Worm (Caenorhabditis elegans): ENCODE measurements around the gene nhr-150.

The nhr-150 gene

ce11 chrV:15512856-15513756 lies 31.8 kb upstream of the nhr-150 start (continued):
- TF ChIP-seq madf-6 (GFP tag; IDR thresholded peaks at IDR 0.05): peak; percentile 79
- TF ChIP-seq ceh-58 (GFP tag; IDR thresholded peaks at IDR 0.05): 0 out of 2 replicates have a peak, but pooled peaks have one; percentile 27
- no peak for TF ChIP-seq F37B4.10 (GFP tag; IDR thresholded peaks at IDR 0.05)

ce11 chrV:15511613-15512216 lies 30.4 kb upstream of the nhr-150 start, which contains the start of gene rpl-38:
rpl-38 (plus strand) TSS chrV:15512166.
- TF ChIP-seq F49E8.2 (tag; optimal IDR thresholded peaks at IDR 0.05; ENCODE audit: insufficient read depth) (peak; percentile 75), ztf-18 (tag; optimal IDR thresholded peaks at IDR 0.05) (peak; percentile 31), C17E4.6 (GFP tag; IDR thresholded peaks at IDR 0.05) (0 out of 2 replicates have a peak, but pooled peaks have one; percentile 45), mel-28 (tag; optimal IDR thresholded peaks at IDR 0.05; ENCODE audit: borderline replicate concordance) (peak; percentile 2), F57A8.1 (GFP tag; optimal IDR thresholded peaks at IDR 0.05) (no peak), F23B12.7 (tag; optimal IDR thresholded peaks at IDR 0.05; ENCODE audit: insufficient read depth) (peak; percentile 78), tbp1 (GFP tag; optimal IDR thresholded peaks at IDR 0.05) (peak; percentile 70), lsy-27 (tag; optimal IDR thresholded peaks at IDR 0.05; ENCODE audit: borderline replicate concordance, insufficient read depth) (peak; percentile 34), D2030.7 (GFP tag; IDR thresholded peaks at IDR 0.05) (peak; percentile 84), attf-5 (GFP tag; optimal IDR thresholded peaks at IDR 0.05) (peak; percentile 11), F55B11.4 (tag; optimal IDR thresholded peaks at IDR 0.05; ENCODE audit: borderline replicate concordance, insufficient read depth) (no peak), zfh-2 (GFP tag; conservative IDR thresholded peaks at IDR 0.05) (no peak), Y53G8AR.9 (GFP tag; conservative IDR thresholded peaks at IDR 0.05) (peak; percentile 79), sptf-2 (GFP tag; optimal IDR thresholded peaks at IDR 0.05) (no peak), B0019.2 (GFP tag; conservative IDR thresholded peaks at IDR 0.05) (peak; percentile 37; the same call in 1 of the 2 replicates), snpc-1.3 (tag; optimal IDR thresholded peaks at IDR 0.05; ENCODE audit: insufficient read depth) (peak; percentile 85), pbrm-1 (GFP tag; IDR thresholded peaks at IDR 0.05) (peak; percentile 90), xnd-1 (tag; optimal IDR thresholded peaks at IDR 0.05) (peak; percentile 70), ZK185.1 (tag; optimal IDR thresholded peaks at IDR 0.05; ENCODE audit: poor library complexity, severe bottlenecking) (peak; percentile 50), hsf-1 (GFP tag; IDR thresholded peaks at IDR 0.05) (peak; percentile 60; the same call in 1 of the 2 replicates), K12H6.12 (tag; optimal IDR thresholded peaks at IDR 0.05) (peak; percentile 30), lin-35 (GFP tag; optimal IDR thresholded peaks at IDR 0.05) (peak in 1 of 3 experiments; percentile 81), ztf-6 (GFP tag; IDR thresholded peaks at IDR 0.05) (no peak), lin-40 (tag; optimal IDR thresholded peaks at IDR 0.05) (peak; percentile 78), nfyb-1 (GFP tag; IDR thresholded peaks at IDR 0.05) (peak; percentile 85), efl-1 (GFP tag; optimal IDR thresholded peaks at IDR 0.05) (peak; percentile 58), lin-54 (GFP tag; optimal IDR thresholded peaks at IDR 0.05) (peak; percentile 76), unc-62 (GFP tag; optimal IDR thresholded peaks at IDR 0.05) (no peak), madf-6 (GFP tag; IDR thresholded peaks at IDR 0.05) (peak; percentile 91), B0336.3 (GFP tag; IDR thresholded peaks at IDR 0.05) (peak; percentile 40; the same call in 1 of the 2 replicates), B0261.1 (tag; optimal IDR thresholded peaks at IDR 0.05) (peak; percentile 46), snpc-4 (GFP tag; optimal IDR thresholded peaks at IDR 0.05) (no peak), snpc-4 (tag; optimal IDR thresholded peaks at IDR 0.05) (peak; percentile 68 to 79 (median 76)), ekl-4 (GFP tag; IDR thresholded peaks at IDR 0.05) (peak; percentile 52), rcor-1 (GFP tag; IDR thresholded peaks at IDR 0.05) (peak; percentile 75), lsl-1 (GFP tag; optimal IDR thresholded peaks at IDR 0.05) (peak; percentile 97), dox-1 (GFP tag; IDR thresholded peaks at IDR 0.05) (peak; percentile 66), athp-1 (tag; optimal IDR thresholded peaks at IDR 0.05) (no peak), hmg-1.2 (GFP tag; IDR thresholded peaks at IDR 0.05) (peak; percentile 63), lir-1 (GFP tag; conservative IDR thresholded peaks at IDR 0.05) (no peak)

All from whole organism, young adult.